Worm (Caenorhabditis elegans): Measurements from ENCODE around the gene fah-1.

DNA sequence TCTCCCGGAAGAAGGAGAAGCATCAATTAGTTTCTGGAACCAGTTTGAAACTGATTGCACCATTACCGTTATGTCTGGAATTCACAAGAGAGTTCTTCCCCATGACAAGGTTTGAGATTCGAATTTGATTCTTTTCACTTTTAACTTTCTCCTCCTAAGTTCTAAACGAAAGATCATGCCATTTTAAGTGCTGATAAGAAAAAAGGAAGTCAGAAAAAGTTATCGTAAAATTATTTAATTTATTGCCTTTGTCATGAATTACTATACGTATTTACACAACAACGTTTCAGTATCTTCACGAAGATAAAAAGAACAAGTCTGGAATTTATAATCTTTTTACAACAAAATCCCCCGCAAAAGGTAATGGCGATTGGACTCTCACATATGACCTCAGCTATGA, 11.4 kb upstream of the fah-1 start:
- TF ChIP-seq ama-1 (optimal IDR thresholded peaks at IDR 0.05) (no peak), flt-1 (GFP tag; IDR thresholded peaks at IDR 0.05) (no peak), aly-1 (tag; optimal IDR thresholded peaks at IDR 0.05) (no peak), B0310.2 (tag; optimal IDR thresholded peaks at IDR 0.05) (no peak), tra-4 (tag; optimal IDR thresholded peaks at IDR 0.05) (no peak)

All from whole organism, early embryonic.